Worm (Caenorhabditis elegans) whole organism, mixed stage, embryonic: ENCODE measurements around the gene pcn-1.

Source experiments
- blmp-1 ChIP-seq: fragments of 150-350 bp; optimal IDR thresholded peaks from 2 replicates; lab custom pipeline; 2014; ENCODE audit warnings: missing biosample characterization, missing genetic modification characterization
- ceh-83 ChIP-seq: fragments of 200-800 bp; sonication (Bioruptor generic); optimal IDR thresholded peaks from 2 replicates; lab custom pipeline; 2018; ENCODE audit warnings: mild to moderate bottlenecking, missing genetic modification characterization, missing compliant biosample characterization
- drap-1 ChIP-seq: fragments of 200-800 bp; sonication (Bioruptor generic); optimal IDR thresholded peaks from 3 replicates; lab custom pipeline; 2018; ENCODE audit warnings: mild to moderate bottlenecking, missing genetic modification characterization, missing compliant biosample characterization
- nhr-28 ChIP-seq: fragments of 150-350 bp; optimal IDR thresholded peaks from 2 replicates; lab custom pipeline; 2014; ENCODE audit warnings: missing biosample characterization, missing genetic modification characterization
- nhr-76 ChIP-seq: sonication (generic microtip); optimal IDR thresholded peaks from 2 replicates; lab custom pipeline; 2017; ENCODE audit warnings: missing biosample characterization, missing genetic modification characterization
- sptf-1 ChIP-seq: sonication (generic microtip); optimal IDR thresholded peaks from 2 replicates; lab custom pipeline; 2017; ENCODE audit warnings: mild to moderate bottlenecking, missing genetic modification characterization, moderate library complexity, missing compliant biosample characterization
- ztf-11 ChIP-seq: fragments of 150-350 bp; optimal IDR thresholded peaks from 2 replicates; lab custom pipeline; 2014; ENCODE audit warnings: missing biosample characterization, missing genetic modification characterization

DNA sequence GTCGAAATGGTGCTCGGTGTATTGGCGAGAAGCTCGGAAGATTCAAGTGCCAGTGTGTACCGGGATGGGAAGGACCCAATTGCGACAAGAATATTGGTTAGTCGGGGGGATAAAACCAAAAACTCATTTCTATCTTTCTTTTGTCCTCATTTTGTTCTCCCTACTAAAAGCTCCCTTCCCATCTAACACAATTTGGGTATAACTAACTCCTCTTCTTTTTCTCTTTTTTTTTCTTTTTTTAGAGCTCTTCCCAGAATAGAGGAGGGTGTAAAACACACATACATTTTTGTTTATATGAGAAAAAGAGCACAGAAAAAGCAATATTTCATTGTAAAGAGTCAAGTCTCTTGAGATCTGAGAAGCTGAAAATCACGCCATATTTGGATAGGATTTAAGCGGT lies 44.1 kb downstream of the pcn-1 start:
- no peak for TF ChIP-seq blmp-1 (tag; lab: Kevin White, UChicago)
- TF ChIP-seq drap-1 (GFP tag; lab: Kevin White, UChicago): no peak
- no peak for TF ChIP-seq ztf-11 (tag; lab: Kevin White, UChicago)
- TF ChIP-seq sptf-1 (tag; lab: Kevin White, UChicago): no peak
- TF ChIP-seq ceh-83 (GFP tag; lab: Kevin White, UChicago): no peak
- no peak for TF ChIP-seq nhr-76 (tag; lab: Kevin White, UChicago)
- no peak for TF ChIP-seq nhr-28
